Worm (Caenorhabditis elegans): Measurements from ENCODE around the gene best-6.

The best-6 gene

DNA sequence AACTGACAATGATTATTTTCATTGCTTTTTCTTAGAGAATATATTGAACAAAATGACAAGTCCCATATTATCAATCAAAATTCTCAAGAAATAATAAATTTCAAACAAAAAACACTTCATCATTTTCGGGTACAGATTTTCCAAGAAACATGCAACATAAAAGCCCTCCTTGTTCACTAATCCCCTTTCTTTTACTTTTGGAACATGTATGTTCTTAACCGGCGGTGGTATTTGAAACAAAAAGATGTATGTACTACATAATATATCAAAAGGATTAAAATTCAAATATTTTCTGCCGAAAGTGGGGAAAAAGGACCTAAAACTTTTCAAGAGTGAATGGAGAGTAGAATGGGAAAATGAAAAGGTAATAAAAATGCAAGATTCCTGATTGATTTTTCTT is 25.4 kb upstream of the best-6 start:
- no peak for TF ChIP-seq blmp-1 (tag; optimal IDR thresholded peaks at IDR 0.05)
- no peak for TF ChIP-seq M03D4.4 (tag; optimal IDR thresholded peaks at IDR 0.05)
- TF ChIP-seq unc-120 (tag; optimal IDR thresholded peaks at IDR 0.05; ENCODE audit: poor library complexity, severe bottlenecking) = no peak
- no peak for TF ChIP-seq nhr-2 (tag; optimal IDR thresholded peaks at IDR 0.05)
- no peak for TF ChIP-seq lin-13 (tag; optimal IDR thresholded peaks at IDR 0.05)
- no peak for TF ChIP-seq tbx-8 (GFP tag; optimal IDR thresholded peaks at IDR 0.05)
- no peak for TF ChIP-seq ceh-43 (GFP tag; optimal IDR thresholded peaks at IDR 0.05)

DNA sequence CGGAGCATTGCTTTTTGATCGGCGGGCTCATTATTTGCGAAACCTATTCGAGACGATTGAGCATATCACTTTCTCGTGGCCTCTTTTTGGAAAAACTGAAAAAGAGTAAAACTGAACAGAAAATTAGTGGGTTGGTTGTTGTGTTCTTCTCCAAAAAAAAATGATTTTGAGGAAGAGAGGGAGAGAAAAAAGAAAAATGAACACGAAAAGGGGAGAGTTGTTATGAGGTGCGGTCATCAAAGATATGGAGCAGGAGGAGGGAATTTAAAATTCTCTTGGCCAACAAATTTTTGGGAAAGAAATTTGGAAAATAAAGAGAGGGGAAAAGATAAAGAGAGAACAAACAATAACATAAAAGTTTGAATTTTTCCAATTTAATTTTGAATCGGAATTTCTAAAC is 16.5 kb upstream of the best-6 start, which contains the start of gene hot-9:
hot-9 (minus strand) TSS at position 101 of the 400 bp plus-strand sequence.
- TF ChIP-seq snpc-4 (tag; optimal IDR thresholded peaks at IDR 0.05) (no peak), hlh-1 (tag; optimal IDR thresholded peaks at IDR 0.05) (no peak), lin-13 (tag; optimal IDR thresholded peaks at IDR 0.05) (no peak), nhr-28 (tag; optimal IDR thresholded peaks at IDR 0.05) (no peak), M03D4.4 (tag; optimal IDR thresholded peaks at IDR 0.05) (no peak), unc-39 (tag; optimal IDR thresholded peaks at IDR 0.05) (no peak), mep-1 (tag; optimal IDR thresholded peaks at IDR 0.05) (no peak), drap-1 (GFP tag; optimal IDR thresholded peaks at IDR 0.05) (no peak), sptf-1 (tag; optimal IDR thresholded peaks at IDR 0.05) (no peak), lsy-2 (tag; optimal IDR thresholded peaks at IDR 0.05) (no peak), nhr-76 (tag; optimal IDR thresholded peaks at IDR 0.05) (no peak), tbx-8 (GFP tag; optimal IDR thresholded peaks at IDR 0.05) (no peak), mab-5 (tag; optimal IDR thresholded peaks at IDR 0.05) (no peak), ceh-43 (GFP tag; optimal IDR thresholded peaks at IDR 0.05) (no peak)

ce11 chrIV:5038744-5039143 is 9.9 kb upstream of the best-6 start:
- no peak for TF ChIP-seq blmp-1 (tag; optimal IDR thresholded peaks at IDR 0.05)
- no peak for TF ChIP-seq snpc-4 (tag; optimal IDR thresholded peaks at IDR 0.05)
- peak; percentile 79 for TF ChIP-seq ceh-83 (GFP tag; optimal IDR thresholded peaks at IDR 0.05)

DNA sequence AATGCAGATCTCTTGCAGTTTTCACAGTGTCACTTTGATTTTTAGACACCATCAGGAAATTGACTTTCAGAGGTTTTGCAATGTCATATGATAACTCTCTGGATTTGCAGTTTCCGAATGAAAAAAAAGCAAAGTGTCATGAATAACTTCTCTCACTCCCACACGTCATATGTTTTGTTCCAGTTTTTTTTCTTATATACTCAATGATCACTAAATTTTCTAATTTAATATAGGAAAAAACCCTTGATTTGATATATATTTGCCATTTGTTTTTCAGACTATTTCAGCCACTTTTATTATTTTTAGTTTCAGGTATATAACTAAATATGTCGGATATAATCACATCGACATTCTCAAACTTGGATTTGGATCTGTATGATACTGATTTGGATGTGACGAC is 8.6 kb upstream of the best-6 start, which contains the start of gene C09B9.1:
C09B9.1 (plus strand) TSS at position 301 of the 400 bp plus-strand sequence.
- TF ChIP-seq nhr-12 (tag; optimal IDR thresholded peaks at IDR 0.05) (no peak), ztf-11 (tag; optimal IDR thresholded peaks at IDR 0.05) (no peak)

DNA sequence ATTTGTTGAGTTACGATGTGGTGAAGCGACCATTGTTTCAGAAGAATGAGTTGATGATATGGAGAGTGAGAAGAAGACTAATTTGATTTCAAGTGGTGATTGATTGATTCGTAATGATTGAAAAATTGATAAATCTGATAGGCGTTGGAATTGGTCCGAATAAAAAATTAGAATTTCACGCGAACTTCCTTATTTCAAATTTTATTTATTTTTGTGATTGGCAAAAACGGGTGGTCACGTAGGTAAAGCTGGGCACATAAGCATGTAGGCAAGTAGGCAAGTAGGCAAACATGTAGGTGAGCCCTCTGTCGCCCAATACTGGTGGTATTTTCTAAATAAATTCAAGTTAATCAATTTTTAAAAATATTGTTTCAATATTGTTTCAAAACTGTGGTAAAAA is 4.4 kb upstream of the best-6 start, which contains the start of gene C09B9.4:
C09B9.4 (minus strand) TSS at position 101 of the 400 bp plus-strand sequence.
- TF ChIP-seq elt-3 (tag; optimal IDR thresholded peaks at IDR 0.05) = no peak
- no peak for TF ChIP-seq elt-1 (tag; optimal IDR thresholded peaks at IDR 0.05; ENCODE audit: borderline replicate concordance, insufficient read depth)
- no peak for TF ChIP-seq mls-2 (tag; optimal IDR thresholded peaks at IDR 0.05)
- no peak for TF ChIP-seq cnd-1 (tag; optimal IDR thresholded peaks at IDR 0.05)
- TF ChIP-seq nhr-237 (tag; optimal IDR thresholded peaks at IDR 0.05) = no peak
- TF ChIP-seq zip-8 (tag; optimal IDR thresholded peaks at IDR 0.05) = no peak

DNA sequence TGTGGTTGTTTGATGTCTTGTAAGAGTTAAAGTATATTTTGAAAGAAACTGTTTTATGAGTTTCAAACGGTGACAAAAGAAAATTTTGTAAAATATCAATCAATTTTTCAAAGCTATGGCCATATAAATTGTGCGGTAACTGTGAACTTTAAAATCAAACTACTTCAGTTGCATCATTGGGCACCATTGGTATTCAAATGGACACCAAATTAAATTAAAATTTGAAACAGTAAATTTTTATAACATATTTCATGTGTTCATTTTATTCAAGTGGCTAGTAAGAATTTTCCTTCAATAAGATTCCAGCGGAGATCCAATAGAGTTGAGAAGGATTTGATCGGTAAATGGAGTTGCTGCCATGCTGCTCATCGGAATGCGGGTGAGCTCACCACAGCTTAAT is 2.5 kb upstream of the best-6 start:
- no peak for TF ChIP-seq pha-4 (tag; optimal IDR thresholded peaks at IDR 0.05)
- no peak for TF ChIP-seq hlh-1 (tag; optimal IDR thresholded peaks at IDR 0.05)
- TF ChIP-seq nhr-28 (tag; optimal IDR thresholded peaks at IDR 0.05) = no peak
- TF ChIP-seq M03D4.4 (tag; optimal IDR thresholded peaks at IDR 0.05) = no peak
- TF ChIP-seq elt-3 (tag; optimal IDR thresholded peaks at IDR 0.05) = no peak
- no peak for TF ChIP-seq tbx-8 (GFP tag; optimal IDR thresholded peaks at IDR 0.05)
- no peak for TF ChIP-seq lin-32 (GFP tag; optimal IDR thresholded peaks at IDR 0.05)
- no peak for TF ChIP-seq sem-2 (GFP tag; optimal IDR thresholded peaks at IDR 0.05)
- TF ChIP-seq lsy-2 (tag; optimal IDR thresholded peaks at IDR 0.05) = no peak
- TF ChIP-seq mep-1 (tag; optimal IDR thresholded peaks at IDR 0.05) = no peak

DNA sequence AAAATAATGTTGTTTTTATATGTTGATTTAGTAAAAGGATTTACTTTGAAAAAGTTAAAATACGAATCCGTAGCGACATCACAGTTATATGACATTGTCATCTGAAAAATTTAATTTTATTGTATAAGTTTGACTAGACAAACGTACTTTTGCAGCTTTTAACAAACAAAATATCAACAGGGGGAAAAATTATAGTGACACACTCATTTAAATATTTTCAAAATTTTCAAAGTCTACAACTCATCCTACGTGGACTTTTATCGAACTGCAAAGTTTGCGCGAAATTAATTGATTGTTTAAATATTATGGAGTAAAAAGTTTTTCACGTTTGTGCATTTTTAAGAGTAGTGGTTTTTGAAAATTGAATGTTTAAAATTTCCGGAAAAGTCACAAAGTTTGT is 3.2 kb downstream of the best-6 start, which contains the start of gene C09B9.85:
C09B9.85 (minus strand) TSS at position 101 of the 400 bp plus-strand sequence.
- no peak for TF ChIP-seq unc-120 (tag; optimal IDR thresholded peaks at IDR 0.05; ENCODE audit: poor library complexity, severe bottlenecking)
- TF ChIP-seq zip-8 (tag; optimal IDR thresholded peaks at IDR 0.05) = no peak
- no peak for TF ChIP-seq mab-5 (tag; optimal IDR thresholded peaks at IDR 0.05)
- no peak for TF ChIP-seq pha-4 (tag; optimal IDR thresholded peaks at IDR 0.05)
- no peak for TF ChIP-seq lsy-2 (tag; optimal IDR thresholded peaks at IDR 0.05)
- no peak for TF ChIP-seq ces-1 (GFP tag; optimal IDR thresholded peaks at IDR 0.05)
- no peak for TF ChIP-seq tbx-8 (GFP tag; optimal IDR thresholded peaks at IDR 0.05)
- TF ChIP-seq nhr-2 (tag; optimal IDR thresholded peaks at IDR 0.05) = no peak
- TF ChIP-seq drap-1 (GFP tag; optimal IDR thresholded peaks at IDR 0.05) = no peak
- TF ChIP-seq nhr-76 (tag; optimal IDR thresholded peaks at IDR 0.05) = no peak
- TF ChIP-seq cnd-1 (tag; optimal IDR thresholded peaks at IDR 0.05) = no peak
- no peak for TF ChIP-seq ham-2 (GFP tag; optimal IDR thresholded peaks at IDR 0.05)
- TF ChIP-seq blmp-1 (tag; optimal IDR thresholded peaks at IDR 0.05) = no peak
- no peak for TF ChIP-seq ztf-11 (tag; optimal IDR thresholded peaks at IDR 0.05)
